Worm (Caenorhabditis elegans) whole organism, L2 larva: ENCODE measurements around the gene rgs-2.

ENCODE experiments used
- C34F6.9 ChIP-seq: fragments of 150-350 bp; optimal IDR thresholded peaks from 2 replicates; lab custom pipeline; 2014; ENCODE audit warnings: missing biosample characterization, missing genetic modification characterization
- F13H6.1 ChIP-seq: sonication (generic microtip); optimal IDR thresholded peaks from 2 replicates; lab custom pipeline; 2016; ENCODE audit warnings: missing genetic modification characterization, missing compliant biosample characterization
- R02D3.7 ChIP-seq: fragments of 150-350 bp; optimal IDR thresholded peaks from 2 replicates; lab custom pipeline; 2014; ENCODE audit warnings: missing biosample characterization, missing genetic modification characterization
- Y55F3AM.14 ChIP-seq: fragments of 200-800 bp; sonication (Bioruptor generic); optimal IDR thresholded peaks from 2 replicates; lab custom pipeline; 2018; ENCODE audit warnings: mild to moderate bottlenecking, missing genetic modification characterization, missing compliant biosample characterization
- ZK546.5 ChIP-seq: sonication (generic microtip); optimal IDR thresholded peaks from 2 replicates; lab custom pipeline; 2017; ENCODE audit warnings: missing biosample characterization, missing genetic modification characterization
- alr-1 ChIP-seq: fragments of 150-350 bp; optimal IDR thresholded peaks from 2 replicates; lab custom pipeline; 2014; ENCODE audit warnings: missing biosample characterization, missing genetic modification characterization
- aly-2 ChIP-seq: fragments of 150-350 bp; optimal IDR thresholded peaks from 2 replicates; lab custom pipeline; 2014; ENCODE audit warnings: missing biosample characterization, missing genetic modification characterization
- ama-1 ChIP-seq: fragments of 150-350 bp; optimal IDR thresholded peaks from 2 replicates; lab custom pipeline; 2018; ENCODE audit warnings: inconsistent platforms
- blmp-1 ChIP-seq: sonication (generic microtip); optimal IDR thresholded peaks from 2 replicates; lab custom pipeline; 2017; ENCODE audit warnings: missing genetic modification characterization, mild to moderate bottlenecking, missing compliant biosample characterization, antibody characterized with exemption, moderate library complexity; ENCODE audit not compliant: insufficient read depth
- ceh-16 ChIP-seq: fragments of 150-350 bp; optimal IDR thresholded peaks from 2 replicates; lab custom pipeline; 2014; ENCODE audit warnings: missing biosample characterization, missing genetic modification characterization
- ceh-82 ChIP-seq: fragments of 150-350 bp; optimal IDR thresholded peaks from 2 replicates; lab custom pipeline; 2014; ENCODE audit warnings: missing biosample characterization, missing genetic modification characterization
- crh-2 ChIP-seq: sonication (generic microtip); optimal IDR thresholded peaks from 2 replicates; lab custom pipeline; 2017; ENCODE audit warnings: missing biosample characterization, missing genetic modification characterization
- dmd-4 ChIP-seq: sonication (generic microtip); optimal IDR thresholded peaks from 2 replicates; lab custom pipeline; 2017; ENCODE audit warnings: missing biosample characterization, missing genetic modification characterization
- egl-27 ChIP-seq: sonication (generic microtip); optimal IDR thresholded peaks from 3 replicates; lab custom pipeline; 2017; ENCODE audit warnings: missing biosample characterization, missing genetic modification reagents, missing genetic modification characterization
- elt-1 ChIP-seq: fragments of 150-350 bp; optimal IDR thresholded peaks from 2 replicates; lab custom pipeline; 2014; ENCODE audit warnings: missing biosample characterization, missing genetic modification characterization
- elt-3 ChIP-seq: sonication (generic microtip); optimal IDR thresholded peaks from 2 replicates; lab custom pipeline; 2017; ENCODE audit warnings: missing biosample characterization, missing genetic modification characterization
- fos-1 ChIP-seq: fragments of 150-350 bp; optimal IDR thresholded peaks from 2 replicates; lab custom pipeline; 2014; ENCODE audit warnings: missing biosample characterization, missing genetic modification characterization
- gmeb-1 ChIP-seq: fragments of 150-350 bp; optimal IDR thresholded peaks from 2 replicates; lab custom pipeline; 2014; ENCODE audit warnings: missing biosample characterization, missing genetic modification characterization
- lin-11 ChIP-seq: fragments of 150-350 bp; sonication (generic microtip); optimal IDR thresholded peaks from 2 replicates; lab custom pipeline; 2014; ENCODE audit warnings: missing biosample characterization, missing genetic modification characterization, inconsistent platforms, mixed read lengths
- lin-13 ChIP-seq: fragments of 150-350 bp; optimal IDR thresholded peaks from 2 replicates; lab custom pipeline; 2014; ENCODE audit warnings: missing biosample characterization, missing genetic modification reagents, missing genetic modification characterization
- lin-39 ChIP-seq: fragments of 150-350 bp; optimal IDR thresholded peaks from 2 replicates; lab custom pipeline; 2014; ENCODE audit warnings: missing biosample characterization, missing genetic modification reagents, missing genetic modification characterization
- lsy-2 ChIP-seq, 2 experiments: fragments of 150-350 bp in 1 of 2; sonication (generic microtip) in 1 of 2; optimal IDR thresholded peaks; 2 replicates each; lab custom pipeline; 2014 to 2017; ENCODE audit warnings: missing biosample characterization in 2 of 2, missing genetic modification characterization in 2 of 2
- mab-5 ChIP-seq: fragments of 150-350 bp; optimal IDR thresholded peaks from 2 replicates; lab custom pipeline; 2014; ENCODE audit warnings: missing biosample characterization, missing genetic modification characterization
- mbf-1 ChIP-seq: sonication (generic microtip); optimal IDR thresholded peaks from 2 replicates; lab custom pipeline; 2017; ENCODE audit warnings: missing biosample characterization, missing genetic modification characterization
- mdl-1 ChIP-seq, 2 experiments: fragments of 150-350 bp in 1 of 2; sonication (generic microtip) in 1 of 2; optimal IDR thresholded peaks; 2 replicates each; lab custom pipeline; 2017; ENCODE audit warnings: missing biosample characterization in 2 of 2, missing genetic modification characterization in 2 of 2
- nhr-10 ChIP-seq: sonication (generic microtip); optimal IDR thresholded peaks from 2 replicates; lab custom pipeline; 2017; ENCODE audit warnings: missing biosample characterization, missing genetic modification characterization
- nhr-11 ChIP-seq: fragments of 150-350 bp; optimal IDR thresholded peaks from 2 replicates; lab custom pipeline; 2014; ENCODE audit warnings: missing biosample characterization, missing genetic modification characterization
- nhr-12 ChIP-seq: fragments of 150-350 bp; optimal IDR thresholded peaks from 2 replicates; lab custom pipeline; 2014; ENCODE audit warnings: missing biosample characterization, missing genetic modification characterization
- nhr-129 ChIP-seq: fragments of 150-350 bp; optimal IDR thresholded peaks from 2 replicates; lab custom pipeline; 2014; ENCODE audit warnings: missing biosample characterization, missing genetic modification characterization
- nhr-21 ChIP-seq: fragments of 150-350 bp; optimal IDR thresholded peaks from 2 replicates; lab custom pipeline; 2014; ENCODE audit warnings: missing biosample characterization, missing genetic modification characterization
- nhr-23 ChIP-seq: fragments of 150-350 bp; optimal IDR thresholded peaks from 2 replicates; lab custom pipeline; 2014; ENCODE audit warnings: missing biosample characterization, missing genetic modification reagents, missing genetic modification characterization
- nhr-237 ChIP-seq: fragments of 150-350 bp; optimal IDR thresholded peaks from 2 replicates; lab custom pipeline; 2014; ENCODE audit warnings: missing biosample characterization, missing genetic modification characterization
- nhr-25 ChIP-seq: fragments of 150-350 bp; sonication (generic microtip); optimal IDR thresholded peaks from 3 replicates; lab custom pipeline; 2014; ENCODE audit warnings: missing biosample characterization, missing genetic modification characterization
- nhr-6 ChIP-seq: fragments of 150-350 bp; optimal IDR thresholded peaks from 2 replicates; lab custom pipeline; 2014; ENCODE audit warnings: missing biosample characterization, missing genetic modification characterization
- nhr-77 ChIP-seq: fragments of 150-350 bp; optimal IDR thresholded peaks from 2 replicates; lab custom pipeline; 2014; ENCODE audit warnings: missing biosample characterization, missing genetic modification characterization
- peb-1 ChIP-seq: fragments of 150-350 bp; optimal IDR thresholded peaks from 2 replicates; lab custom pipeline; 2014; ENCODE audit warnings: missing biosample characterization, missing genetic modification characterization
- sem-4 ChIP-seq: fragments of 150-350 bp; optimal IDR thresholded peaks from 2 replicates; lab custom pipeline; 2014; ENCODE audit warnings: missing biosample characterization, missing genetic modification reagents, missing genetic modification characterization
- skn-1 ChIP-seq: sonication (generic microtip); optimal IDR thresholded peaks from 2 replicates; lab custom pipeline; 2017; ENCODE audit warnings: missing biosample characterization, missing genetic modification characterization
- sma-3 ChIP-seq: sonication (generic microtip); optimal IDR thresholded peaks from 2 replicates; lab custom pipeline; 2016; ENCODE audit warnings: missing genetic modification reagents, missing genetic modification characterization, missing compliant biosample characterization
- sma-9 ChIP-seq, 2 experiments: fragments of 150-350 bp in 1 of 2; sonication (generic microtip) in 1 of 2; optimal IDR thresholded peaks; 2 replicates each; lab custom pipeline; 2014 to 2016; ENCODE audit warnings: missing genetic modification characterization in 2 of 2, mild to moderate bottlenecking in 1 of 2, missing biosample characterization in 1 of 2, missing compliant biosample characterization in 1 of 2, missing genetic modification reagents in 1 of 2, moderate library complexity in 1 of 2
- snpc-4 ChIP-seq: fragments of 150-350 bp; optimal IDR thresholded peaks from 2 replicates; lab custom pipeline; 2014; ENCODE audit warnings: missing biosample characterization, missing genetic modification characterization
- unc-39 ChIP-seq: fragments of 150-350 bp; optimal IDR thresholded peaks from 2 replicates; lab custom pipeline; 2014; ENCODE audit warnings: missing biosample characterization, missing genetic modification characterization
- unc-55 ChIP-seq: fragments of 150-350 bp; sonication (generic microtip); optimal IDR thresholded peaks from 3 replicates; lab custom pipeline; 2014; ENCODE audit warnings: missing biosample characterization, missing genetic modification reagents, missing genetic modification characterization
- unc-62 ChIP-seq: fragments of 150-350 bp; optimal IDR thresholded peaks from 2 replicates; lab custom pipeline; 2014; ENCODE audit warnings: missing biosample characterization, missing genetic modification reagents, missing genetic modification characterization
- zag-1 ChIP-seq: fragments of 150-350 bp; optimal IDR thresholded peaks from 2 replicates; lab custom pipeline; 2014; ENCODE audit warnings: missing biosample characterization, missing genetic modification characterization
- ztf-1 ChIP-seq: fragments of 200-800 bp; sonication (Bioruptor generic); conservative IDR thresholded peaks from 2 replicates; pipeline ENCODE4 v1.3.6; 2022; ENCODE audit warnings: missing genetic modification characterization, missing compliant biosample characterization
- ztf-11 ChIP-seq: sonication (generic microtip); optimal IDR thresholded peaks from 2 replicates; lab custom pipeline; 2017; ENCODE audit warnings: missing biosample characterization, missing genetic modification characterization
- ztf-4 ChIP-seq: fragments of 150-350 bp; optimal IDR thresholded peaks from 2 replicates; lab custom pipeline; 2014; ENCODE audit warnings: missing biosample characterization, missing genetic modification characterization

Gene rgs-2

DNA sequence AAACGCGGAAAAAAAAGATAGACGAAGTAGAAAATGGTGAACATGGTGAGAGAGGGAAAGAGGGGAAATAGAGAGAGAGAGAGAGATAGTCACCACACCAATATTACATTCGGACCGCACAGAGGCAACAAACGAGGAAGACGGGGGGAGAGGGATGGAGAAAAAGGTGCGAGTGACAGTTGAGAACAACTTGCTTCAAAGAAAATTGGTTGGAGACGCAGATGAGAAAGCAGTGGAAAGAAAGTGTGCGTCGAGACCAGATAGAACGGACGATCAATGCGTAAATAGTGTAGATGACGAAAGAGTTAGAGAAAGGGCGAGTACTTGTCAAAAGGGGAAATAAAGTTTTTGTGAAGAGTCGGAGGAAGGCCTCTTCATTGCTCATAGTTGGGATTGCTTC is 42.1 kb upstream of the rgs-2 start (continued):
- TF ChIP-seq zag-1 (tag; lab: Kevin White, UChicago): peak; percentile 68
- TF ChIP-seq lin-13 (GFP tag; lab: Kevin White, UChicago): peak; percentile 57
- TF ChIP-seq ztf-1 (GFP tag; lab: Robert Waterston, UW): no peak
- peak; percentile 79 for TF ChIP-seq blmp-1 (tag; lab: Kevin White, UChicago)

DNA sequence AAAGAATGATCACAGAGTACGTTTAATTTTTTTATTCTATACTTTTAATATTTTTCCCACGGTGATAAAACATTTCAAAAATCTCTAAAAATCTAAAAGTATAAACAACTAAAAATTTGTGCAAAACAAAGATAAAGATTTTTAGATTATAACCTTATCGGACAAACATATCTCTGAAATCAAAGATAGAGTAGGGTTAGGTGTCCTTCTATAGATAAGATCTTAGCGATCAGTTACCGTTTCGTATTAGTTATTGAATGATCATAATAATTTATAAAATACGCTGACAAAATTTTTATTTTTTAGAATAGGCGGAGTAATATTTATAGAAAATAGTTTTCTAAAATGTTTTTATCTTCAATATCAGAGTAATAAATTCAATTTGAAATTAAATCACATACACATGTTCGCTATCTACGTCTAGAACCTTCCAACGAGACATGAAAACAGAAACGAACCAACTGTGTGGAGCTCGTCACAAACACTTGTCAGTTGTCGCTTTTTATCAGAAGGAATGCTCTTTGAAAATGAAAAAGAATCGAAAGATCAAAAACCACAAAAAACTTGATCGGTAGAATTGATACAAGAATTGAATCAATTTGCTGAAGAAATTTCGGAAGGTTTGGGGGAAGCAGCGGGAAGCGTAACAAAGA is 40.7 kb upstream of the rgs-2 start:
- TF ChIP-seq dmd-4 (tag; lab: Kevin White, UChicago) (no peak), ama-1 (lab: Kevin White, UChicago) (no peak), nhr-237 (tag; lab: Kevin White, UChicago) (no peak), elt-3 (tag; lab: Kevin White, UChicago) (no peak), lsy-2 (tag; optimal IDR thresholded peaks at IDR 0.05; lab: Kevin White, UChicago) (peak in 1 of 2 experiments; percentile 40), alr-1 (tag; lab: Kevin White, UChicago) (no peak), lin-13 (GFP tag; lab: Kevin White, UChicago) (peak; percentile 6), nhr-23 (tag; lab: Kevin White, UChicago) (peak; percentile 89), C34F6.9 (tag; lab: Kevin White, UChicago) (peak; percentile 4), nhr-12 (tag; lab: Kevin White, UChicago) (no peak), sem-4 (tag; lab: Kevin White, UChicago) (no peak), nhr-129 (peak; percentile 46), sma-3 (GFP tag; lab: Kevin White, UChicago) (no peak), blmp-1 (tag; lab: Kevin White, UChicago) (no peak), R02D3.7 (tag; lab: Kevin White, UChicago) (no peak), nhr-77 (tag; lab: Kevin White, UChicago) (no peak), snpc-4 (no peak), nhr-25 (tag; lab: Kevin White, UChicago) (peak; percentile 62), aly-2 (tag; lab: Kevin White, UChicago) (no peak), unc-39 (tag; lab: Kevin White, UChicago) (no peak), nhr-11 (tag; lab: Kevin White, UChicago) (no peak), unc-62 (GFP tag; lab: Kevin White, UChicago) (no peak), F13H6.1 (tag; lab: Kevin White, UChicago) (peak; percentile 55), elt-1 (tag; lab: Kevin White, UChicago) (peak; percentile 99), zag-1 (tag; lab: Kevin White, UChicago) (no peak), ztf-11 (tag; lab: Kevin White, UChicago) (no peak), ztf-4 (tag; lab: Kevin White, UChicago) (peak; percentile 21), fos-1 (tag; lab: Kevin White, UChicago) (no peak), unc-55 (GFP tag; lab: Kevin White, UChicago) (no peak), lin-39 (tag; lab: Kevin White, UChicago) (no peak), lin-11 (tag; lab: Kevin White, UChicago) (no peak), mbf-1 (tag; lab: Kevin White, UChicago) (no peak), ceh-16 (tag; lab: Kevin White, UChicago) (peak; percentile 95), ztf-1 (GFP tag; lab: Robert Waterston, UW) (no peak), peb-1 (tag; lab: Kevin White, UChicago) (no peak), mdl-1 (tag; optimal IDR thresholded peaks at IDR 0.05; lab: Kevin White, UChicago) (no peak), skn-1 (tag; lab: Kevin White, UChicago) (no peak), nhr-6 (no peak), gmeb-1 (tag; lab: Kevin White, UChicago) (no peak), Y55F3AM.14 (GFP tag; lab: Kevin White, UChicago) (no peak), nhr-10 (tag; lab: Kevin White, UChicago) (no peak), sma-9 (GFP tag; optimal IDR thresholded peaks at IDR 0.05; lab: Kevin White, UChicago) (peak; percentile 39), sma-9 (tag; optimal IDR thresholded peaks at IDR 0.05; lab: Kevin White, UChicago) (no peak), ZK546.5 (no peak), mab-5 (tag; lab: Kevin White, UChicago) (no peak), ceh-82 (tag; lab: Kevin White, UChicago) (no peak), nhr-21 (tag; lab: Kevin White, UChicago) (no peak), crh-2 (tag; lab: Kevin White, UChicago) (peak; percentile 35), egl-27 (tag; lab: Kevin White, UChicago) (no peak)
- TF ChIP-seq, all 48 proteins: peak for 12
